Worm (Caenorhabditis elegans): Measurements from ENCODE around the gene psme-3.

- no peak for TF ChIP-seq fkh-8 (tag; optimal IDR thresholded peaks at IDR 0.05)
- no peak for TF ChIP-seq nhr-19 (GFP tag; conservative IDR thresholded peaks at IDR 0.05)
These were observed 39.9 kb downstream of the psme-3 start, which contains the start of gene Y66D12A.1 for ce11 chrIII:11607870-11608269.
